Worm (Caenorhabditis elegans) whole organism, mixed stage, embryonic: Measurements from ENCODE around the gene dyn-1.

ENCODE experiments used
- lin-13 ChIP-seq: fragments of 150-350 bp; optimal IDR thresholded peaks from 2 replicates; lab custom pipeline; 2014; ENCODE audit warnings: missing biosample characterization, missing genetic modification characterization
- sptf-1 ChIP-seq: sonication (generic microtip); optimal IDR thresholded peaks from 2 replicates; lab custom pipeline; 2017; ENCODE audit warnings: mild to moderate bottlenecking, missing genetic modification characterization, moderate library complexity, missing compliant biosample characterization
- unc-39 ChIP-seq: fragments of 150-350 bp; optimal IDR thresholded peaks from 2 replicates; lab custom pipeline; 2014; ENCODE audit warnings: missing biosample characterization, missing genetic modification characterization
- unc-62 ChIP-seq: fragments of 150-350 bp; optimal IDR thresholded peaks from 2 replicates; lab custom pipeline; 2014; ENCODE audit warnings: missing biosample characterization, missing genetic modification reagents, missing genetic modification characterization

DNA sequence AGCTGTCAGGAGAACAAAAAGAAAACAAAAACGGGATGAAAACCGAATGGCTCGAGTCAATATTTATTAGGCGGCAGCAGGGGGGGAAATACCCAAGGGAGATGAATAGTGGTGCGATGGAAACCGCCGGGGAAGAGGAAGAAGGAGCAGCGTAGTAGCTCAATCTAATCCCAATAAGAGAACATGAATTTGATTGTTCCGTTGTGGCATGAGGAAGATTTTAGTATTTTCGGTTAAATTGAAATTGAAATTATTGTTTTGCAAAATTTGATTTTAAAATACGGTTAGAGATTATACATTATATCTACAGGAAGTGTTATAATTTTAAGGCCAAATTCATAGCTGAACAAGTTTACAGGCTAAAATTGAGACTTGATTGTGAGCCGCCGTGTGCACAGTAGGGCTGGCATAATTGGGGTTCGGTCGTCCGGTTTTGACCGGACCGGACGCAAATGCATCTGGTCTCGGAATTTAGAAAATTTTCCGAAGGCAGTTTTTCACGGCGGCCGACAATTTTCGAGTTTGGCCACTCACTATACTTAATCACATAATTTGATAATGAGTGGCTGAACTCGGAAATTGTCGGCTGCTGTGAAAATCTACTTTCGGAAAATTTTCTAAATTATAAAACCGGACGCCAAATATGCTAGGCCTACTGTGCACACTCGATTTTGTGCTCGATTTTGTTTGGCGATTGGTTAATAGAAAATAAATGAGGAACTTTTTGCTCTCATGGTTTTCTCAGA is 16.5 kb upstream of the dyn-1 start:
- TF ChIP-seq unc-39 = no peak
- TF ChIP-seq unc-62 = no peak
- TF ChIP-seq lin-13 (tag; lab: Kevin White, UChicago) = no peak
- TF ChIP-seq sptf-1 (tag; lab: Kevin White, UChicago) = no peak
